Worm (Caenorhabditis elegans): ENCODE results near the gene npp-18.
A peak's percentile ranks its signal among the peaks of the same experiment; 100 is the strongest.

npp-18 gene

ce11 chrIII:13307107-13307506, 10.5 kb downstream of the npp-18 start, which contains the start of the genes klp-19 and slc-36.1 (continued):
- TF ChIP-seq ceh-90 (tag; optimal IDR thresholded peaks at IDR 0.05) (no peak), xbp-1 (tag; optimal IDR thresholded peaks at IDR 0.05) (peak; percentile 34), unc-86 (tag; optimal IDR thresholded peaks at IDR 0.05) (peak; percentile 42), C34B4.2 (tag; optimal IDR thresholded peaks at IDR 0.05) (no peak), nhr-47 (tag; optimal IDR thresholded peaks at IDR 0.05) (peak; percentile 60), skn-1 (tag; optimal IDR thresholded peaks at IDR 0.05) (peak; percentile 31), unc-62 (GFP tag; optimal IDR thresholded peaks at IDR 0.05) (no peak), irx-1 (tag; optimal IDR thresholded peaks at IDR 0.05) (peak; percentile 38), ceh-88 (GFP tag; IDR thresholded peaks at IDR 0.05) (no peak), grh-1 (GFP tag; IDR thresholded peaks at IDR 0.05) (no peak), dpl-1 (GFP tag; optimal IDR thresholded peaks at IDR 0.05) (peak; percentile 83 to 88 (median 84)), zag-1 (tag; optimal IDR thresholded peaks at IDR 0.05) (no peak), fos-1 (tag; optimal IDR thresholded peaks at IDR 0.05) (no peak), pag-3 (tag; optimal IDR thresholded peaks at IDR 0.05; ENCODE audit: borderline replicate concordance, insufficient read depth) (peak; percentile 22), elt-2 (tag; optimal IDR thresholded peaks at IDR 0.05) (no peak), efl-1 (optimal IDR thresholded peaks at IDR 0.05) (peak; percentile 76 to 83), efl-1 (GFP tag; optimal IDR thresholded peaks at IDR 0.05 in 1 of 2) (peak; percentile 88 to 98), mdl-1 (tag; optimal IDR thresholded peaks at IDR 0.05) (peak in 1 of 2 experiments; percentile 17), dsc-1 (tag; optimal IDR thresholded peaks at IDR 0.05) (peak; percentile 42), ceh-82 (tag; optimal IDR thresholded peaks at IDR 0.05) (peak in 2 of 3 experiments; percentile 27 to 47), nhr-90 (tag; optimal IDR thresholded peaks at IDR 0.05; ENCODE audit: poor library complexity) (peak; percentile 13), lsy-2 (tag; optimal IDR thresholded peaks at IDR 0.05) (peak; percentile 62 to 68), unc-130 (tag; optimal IDR thresholded peaks at IDR 0.05) (peak; percentile 17), nhr-71 (tag; optimal IDR thresholded peaks at IDR 0.05) (peak; percentile 67), nhr-76 (tag; optimal IDR thresholded peaks at IDR 0.05) (no peak), fkh-4 (tag; optimal IDR thresholded peaks at IDR 0.05; ENCODE audit: borderline replicate concordance) (no peak), sox-4 (tag; optimal IDR thresholded peaks at IDR 0.05) (no peak), aha-1 (tag; optimal IDR thresholded peaks at IDR 0.05) (no peak), mab-9 (GFP tag; IDR thresholded peaks at IDR 0.05) (no peak; the same call in 1 of the 2 replicates), lin-35 (GFP tag; optimal IDR thresholded peaks at IDR 0.05) (peak; percentile 86 to 87), tbx-2 (tag; optimal IDR thresholded peaks at IDR 0.05) (peak; percentile 35), hpl-2 (GFP tag; optimal IDR thresholded peaks at IDR 0.05) (no peak), tlp-1 (tag; optimal IDR thresholded peaks at IDR 0.05) (no peak), lin-14 (GFP tag; optimal IDR thresholded peaks at IDR 0.05) (no peak), hlh-17 (GFP tag; optimal IDR thresholded peaks at IDR 0.05; ENCODE audit: borderline replicate concordance) (no peak), lin-39 (tag; optimal IDR thresholded peaks at IDR 0.05) (no peak), sup-37 (GFP tag; optimal IDR thresholded peaks at IDR 0.05) (no peak), hlh-4 (tag; optimal IDR thresholded peaks at IDR 0.05) (no peak), C16A3.4 (tag; optimal IDR thresholded peaks at IDR 0.05) (no peak), ztf-4 (tag; optimal IDR thresholded peaks at IDR 0.05) (no peak), mep-1 (tag; optimal IDR thresholded peaks at IDR 0.05) (peak; percentile 74), elt-3 (tag; optimal IDR thresholded peaks at IDR 0.05) (no peak), snu-23 (GFP tag; optimal IDR thresholded peaks at IDR 0.05) (peak; percentile 66), isw-1 (GFP tag; IDR thresholded peaks at IDR 0.05) (peak; percentile 29), mef-2 (tag; optimal IDR thresholded peaks at IDR 0.05) (no peak)

Data from whole organism, L1 larva.